Worm (Caenorhabditis elegans): ENCODE data around the gene spp-7.
A peak's percentile ranks its signal among the peaks of the same experiment; 100 is the strongest.

The spp-7 gene

ce11 chrIV:5380140-5380539, 35.5 kb downstream of the spp-7 start:
- TF ChIP-seq nhr-80 (tag; optimal IDR thresholded peaks at IDR 0.05) (peak; percentile 67), bed-1 (GFP tag; IDR thresholded peaks at IDR 0.05) (no peak), ZK185.1 (tag; optimal IDR thresholded peaks at IDR 0.05; ENCODE audit: poor library complexity, severe bottlenecking) (no peak), nhr-27 (tag; optimal IDR thresholded peaks at IDR 0.05) (no peak), dox-1 (GFP tag; IDR thresholded peaks at IDR 0.05) (no peak)

- TF ChIP-seq nhr-80 (tag; optimal IDR thresholded peaks at IDR 0.05): peak; percentile 77
- no peak for TF ChIP-seq aptf-2 (GFP tag; conservative IDR thresholded peaks at IDR 0.05)
- no peak for TF ChIP-seq tbp1 (GFP tag; optimal IDR thresholded peaks at IDR 0.05)
- TF ChIP-seq ceh-100 (GFP tag; IDR thresholded peaks at IDR 0.05): no peak
- no peak for TF ChIP-seq egl-44 (GFP tag; IDR thresholded peaks at IDR 0.05)
- no peak for TF ChIP-seq F39B2.1 (GFP tag; IDR thresholded peaks at IDR 0.05)
Measured at ce11 chrIV:5377062-5377461, 38.5 kb downstream of the spp-7 start, which contains the start of gene elo-5. Gene elo-5 (minus strand): TSS chrIV:5377117.

- TF ChIP-seq dpl-1 (GFP tag; optimal IDR thresholded peaks at IDR 0.05): no peak
- TF ChIP-seq Y56A3A.18 (GFP tag; IDR thresholded peaks at IDR 0.05): 0 out of 2 replicates have a peak, but pooled peaks have one; percentile 7
- no peak for TF ChIP-seq ets-4 (GFP tag; optimal IDR thresholded peaks at IDR 0.05)
- TF ChIP-seq Y53G8AR.9 (GFP tag; conservative IDR thresholded peaks at IDR 0.05): 0 out of 2 replicates have a peak, but pooled peaks have one; percentile 9
- TF ChIP-seq F52B5.7 (tag; optimal IDR thresholded peaks at IDR 0.05): peak; percentile 51
- no peak for TF ChIP-seq attf-3 (GFP tag; conservative IDR thresholded peaks at IDR 0.05)
- no peak for TF ChIP-seq madf-10 (tag; optimal IDR thresholded peaks at IDR 0.05)
- no peak for TF ChIP-seq hmg-20 (GFP tag; IDR thresholded peaks at IDR 0.05)
- 0 out of 2 replicates have a peak, but pooled peaks have one; percentile 4 for TF ChIP-seq cebp-2 (GFP tag; IDR thresholded peaks at IDR 0.05)
- no peak for TF ChIP-seq attf-6 (GFP tag; IDR thresholded peaks at IDR 0.05)
- peak; percentile 35 for TF ChIP-seq zim-3 (tag; optimal IDR thresholded peaks at IDR 0.05)
- TF ChIP-seq unc-62 (GFP tag; optimal IDR thresholded peaks at IDR 0.05): no peak
Measured at ce11 chrIV:5374946-5375345, 40.6 kb downstream of the spp-7 start.

- TF ChIP-seq nhr-80 (tag; optimal IDR thresholded peaks at IDR 0.05): peak; percentile 66
- TF ChIP-seq snpc-1.3 (tag; optimal IDR thresholded peaks at IDR 0.05; ENCODE audit: insufficient read depth): peak; percentile 34
- peak; percentile 47 for TF ChIP-seq F23B12.7 (tag; optimal IDR thresholded peaks at IDR 0.05; ENCODE audit: insufficient read depth)
- no peak for TF ChIP-seq mcd-1 (GFP tag; IDR thresholded peaks at IDR 0.05)
- peak; percentile 44 for TF ChIP-seq nhr-90 (tag; optimal IDR thresholded peaks at IDR 0.05)
- no peak for TF ChIP-seq him-1 (tag; optimal IDR thresholded peaks at IDR 0.05)
- TF ChIP-seq C06A6.2 (GFP tag; conservative IDR thresholded peaks at IDR 0.05): 0 out of 2 replicates have a peak, but pooled peaks have one; percentile 6
- no peak for TF ChIP-seq lag-1 (GFP tag; IDR thresholded peaks at IDR 0.05)
- TF ChIP-seq pbrm-1 (GFP tag; IDR thresholded peaks at IDR 0.05): no peak
- TF ChIP-seq ZK185.1 (tag; optimal IDR thresholded peaks at IDR 0.05; ENCODE audit: poor library complexity, severe bottlenecking): peak; percentile 24
Measured at ce11 chrIV:5374321-5374720, 41.3 kb downstream of the spp-7 start.

ce11 chrIV:5370914-5371313, 44.7 kb downstream of the spp-7 start:
- TF ChIP-seq nfya-2 (GFP tag; IDR thresholded peaks at IDR 0.05) (no peak), rpc-1 (optimal IDR thresholded peaks at IDR 0.05) (peak; percentile 14), rpc-1 (tag; optimal IDR thresholded peaks at IDR 0.05) (no peak), ceh-100 (GFP tag; IDR thresholded peaks at IDR 0.05) (0 out of 2 replicates have a peak, but pooled peaks have one; percentile 26), zfh-2 (GFP tag; conservative IDR thresholded peaks at IDR 0.05) (no peak), madf-10 (tag; optimal IDR thresholded peaks at IDR 0.05) (no peak), madf-6 (GFP tag; IDR thresholded peaks at IDR 0.05) (no peak), let-607 (tag; optimal IDR thresholded peaks at IDR 0.05) (no peak), lsl-1 (GFP tag; optimal IDR thresholded peaks at IDR 0.05) (peak; percentile 9), hmg-1.2 (GFP tag; IDR thresholded peaks at IDR 0.05) (no peak), rec-8 (tag; optimal IDR thresholded peaks at IDR 0.05) (no peak), mes-4 (tag; optimal IDR thresholded peaks at IDR 0.05) (no peak), ztf-28 (GFP tag; IDR thresholded peaks at IDR 0.05) (no peak), tbp1 (GFP tag; optimal IDR thresholded peaks at IDR 0.05) (no peak), hrde-1 (tag; optimal IDR thresholded peaks at IDR 0.05; ENCODE audit: borderline replicate concordance) (no peak)

Measured in whole organism, young adult.